Worm (Caenorhabditis elegans) whole organism, midembryonic: ENCODE data around the gene ufd-2.

Source experiments
- cog-1 ChIP-seq: sonication (generic microtip); optimal IDR thresholded peaks from 2 replicates; lab custom pipeline; 2016; ENCODE audit warnings: missing genetic modification characterization, missing compliant biosample characterization
- flt-1 ChIP-seq: fragments of 200-800 bp; sonication (Bioruptor generic); IDR thresholded peaks from 2 replicates; pipeline ENCODE4 v1.3.6; 2022; ENCODE audit warnings: missing genetic modification characterization, missing compliant biosample characterization
- klf-2 ChIP-seq: fragments of 200-800 bp; sonication (Bioruptor generic); conservative IDR thresholded peaks from 2 replicates; pipeline ENCODE4 v1.3.6; 2022; ENCODE audit warnings: missing genetic modification reagents, missing genetic modification characterization, missing compliant biosample characterization
- med-1 ChIP-seq: sonication (generic microtip); optimal IDR thresholded peaks from 2 replicates; lab custom pipeline; 2017; ENCODE audit warnings: missing genetic modification characterization, mild to moderate bottlenecking, missing compliant biosample characterization, antibody characterized with exemption, missing genetic modification reagents; ENCODE audit not compliant: insufficient read depth
- tab-1 ChIP-seq: fragments of 200-800 bp; sonication (Bioruptor generic); IDR thresholded peaks from 2 replicates; pipeline ENCODE4 v1.3.6; 2022; ENCODE audit warnings: missing genetic modification characterization, missing compliant biosample characterization
- ztf-29 ChIP-seq: fragments of 200-800 bp; sonication (Bioruptor generic); IDR thresholded peaks from 2 replicates; pipeline ENCODE4 v1.3.6; 2022; ENCODE audit warnings: missing genetic modification reagents, missing genetic modification characterization, missing compliant biosample characterization

DNA sequence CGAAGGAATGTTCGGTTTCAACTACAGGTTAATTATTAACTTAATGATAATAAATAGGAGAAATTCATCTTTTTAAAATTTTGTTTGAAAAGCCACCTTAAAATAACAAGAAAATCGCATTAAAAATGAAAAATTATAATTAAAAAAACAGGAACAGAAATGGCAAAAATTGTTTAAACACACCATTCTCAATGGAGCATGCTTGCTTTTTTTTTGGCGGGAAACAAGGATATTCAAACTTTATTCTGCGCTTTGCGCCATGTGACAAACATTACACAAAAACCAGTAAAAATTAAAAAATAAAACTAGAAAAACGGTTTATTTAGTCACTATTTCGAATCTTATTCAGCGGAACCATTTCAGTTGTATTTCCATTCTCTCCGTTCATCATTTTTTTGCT, 33.8 kb upstream of the ufd-2 start:
- TF ChIP-seq med-1 (GFP tag; lab: Kevin White, UChicago) = no peak
- no peak for TF ChIP-seq cog-1 (tag; lab: Kevin White, UChicago)
- no peak for TF ChIP-seq flt-1 (GFP tag; lab: Robert Waterston, UW)
- TF ChIP-seq tab-1 (GFP tag; lab: Robert Waterston, UW) = no peak
- TF ChIP-seq ztf-29 (GFP tag; lab: Robert Waterston, UW) = no peak
- no peak for TF ChIP-seq klf-2 (GFP tag; lab: Robert Waterston, UW)
